Worm (Caenorhabditis elegans): ENCODE data around the gene srg-3.

DNA sequence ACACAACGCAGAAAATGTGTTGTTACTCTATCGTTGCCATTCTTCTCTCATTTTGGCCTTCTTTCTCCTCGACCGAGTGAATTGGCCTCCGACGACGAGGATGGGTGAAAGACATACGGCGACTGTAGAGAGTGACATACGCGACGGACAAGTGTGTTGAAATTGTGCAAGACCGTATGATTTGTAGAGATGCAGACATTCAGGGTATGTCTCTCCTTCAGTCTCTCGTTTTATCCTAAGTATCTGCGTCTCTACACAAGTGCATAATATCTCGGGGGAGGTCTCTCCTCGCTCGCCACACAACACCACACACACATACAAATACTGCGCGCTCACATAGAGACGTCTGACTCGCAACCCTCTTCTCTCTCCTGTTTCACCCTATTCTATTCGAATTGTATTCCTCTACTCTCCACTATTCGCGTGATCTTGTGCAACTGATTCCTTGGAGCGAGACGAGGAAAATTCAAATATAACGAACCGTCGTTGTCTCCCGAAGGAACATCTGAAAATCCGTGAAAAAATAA is 10.0 kb upstream of the srg-3 start, which contains the start of gene hmg-1.2:
- TF ChIP-seq ceh-82 (tag; optimal IDR thresholded peaks at IDR 0.05) (no peak), skn-1 (tag; optimal IDR thresholded peaks at IDR 0.05) (no peak), nhr-28 (tag; optimal IDR thresholded peaks at IDR 0.05) (no peak), mdl-1 (tag; optimal IDR thresholded peaks at IDR 0.05) (no peak), fos-1 (tag; optimal IDR thresholded peaks at IDR 0.05) (no peak), zag-1 (tag; optimal IDR thresholded peaks at IDR 0.05) (peak; percentile 47), snpc-4 (tag; optimal IDR thresholded peaks at IDR 0.05) (peak; percentile 65), ztf-11 (tag; optimal IDR thresholded peaks at IDR 0.05) (no peak), ztf-4 (tag; optimal IDR thresholded peaks at IDR 0.05) (no peak), ceh-9 (tag; optimal IDR thresholded peaks at IDR 0.05) (no peak), ceh-16 (tag; optimal IDR thresholded peaks at IDR 0.05) (no peak), sea-2 (GFP tag; optimal IDR thresholded peaks at IDR 0.05) (no peak), mml-1 (tag; optimal IDR thresholded peaks at IDR 0.05) (no peak)
